Worm (Caenorhabditis elegans) whole organism, L3 larva: ENCODE results near the gene dmsr-14.

Experiments
- R02D3.7 ChIP-seq: fragments of 150-350 bp; optimal IDR thresholded peaks from 2 replicates; lab custom pipeline; 2014; ENCODE audit warnings: missing biosample characterization, missing genetic modification characterization
- ZK546.5 ChIP-seq: sonication (generic microtip); optimal IDR thresholded peaks from 2 replicates; lab custom pipeline; 2017; ENCODE audit warnings: missing biosample characterization, missing genetic modification characterization
- aly-2 ChIP-seq: fragments of 150-350 bp; optimal IDR thresholded peaks from 2 replicates; lab custom pipeline; 2014; ENCODE audit warnings: missing biosample characterization, missing genetic modification characterization
- ama-1 ChIP-seq: fragments of 150-350 bp; optimal IDR thresholded peaks from 2 replicates; lab custom pipeline; 2018
- ceh-16 ChIP-seq: sonication (generic microtip); optimal IDR thresholded peaks from 2 replicates; lab custom pipeline; 2017; ENCODE audit warnings: missing biosample characterization, missing genetic modification characterization
- ceh-28 ChIP-seq: fragments of 150-350 bp; optimal IDR thresholded peaks from 2 replicates; lab custom pipeline; 2014; ENCODE audit warnings: missing biosample characterization, missing genetic modification reagents, missing genetic modification characterization
- ceh-82 ChIP-seq: fragments of 150-350 bp; optimal IDR thresholded peaks from 2 replicates; lab custom pipeline; 2014; ENCODE audit warnings: missing biosample characterization, missing genetic modification characterization
- ceh-9 ChIP-seq: sonication (generic microtip); optimal IDR thresholded peaks from 2 replicates; lab custom pipeline; 2018; ENCODE audit warnings: missing biosample characterization, missing genetic modification characterization
- daf-12 ChIP-seq: fragments of 150-350 bp; optimal IDR thresholded peaks from 2 replicates; lab custom pipeline; 2014; ENCODE audit warnings: missing biosample characterization, missing genetic modification reagents, missing genetic modification characterization
- egl-27 ChIP-seq: sonication (generic microtip); optimal IDR thresholded peaks from 4 replicates; lab custom pipeline; 2017; ENCODE audit warnings: missing biosample characterization, missing genetic modification reagents, missing genetic modification characterization
- egl-5 ChIP-seq: fragments of 150-350 bp; optimal IDR thresholded peaks from 2 replicates; lab custom pipeline; 2017; ENCODE audit warnings: missing biosample characterization, missing genetic modification reagents, missing genetic modification characterization, inconsistent platforms
- elt-1 ChIP-seq: fragments of 150-350 bp; optimal IDR thresholded peaks from 2 replicates; lab custom pipeline; 2014; ENCODE audit warnings: missing biosample characterization, missing genetic modification characterization
- elt-2 ChIP-seq: sonication (generic microtip); optimal IDR thresholded peaks from 2 replicates; lab custom pipeline; 2016; ENCODE audit warnings: missing genetic modification reagents, mild to moderate bottlenecking, missing genetic modification characterization, missing compliant biosample characterization
- elt-3 ChIP-seq, 3 experiments: fragments of 150-350 bp in 1 of 3; sonication (generic microtip) in 2 of 3; optimal IDR thresholded peaks; 2 replicates in 2 of 3; 4 replicates in 1 of 3; lab custom pipeline; 2014 to 2017; ENCODE audit warnings: missing biosample characterization in 3 of 3, missing genetic modification characterization in 3 of 3
- fkh-10 ChIP-seq: sonication (generic microtip); optimal IDR thresholded peaks from 2 replicates; lab custom pipeline; 2017; ENCODE audit warnings: missing biosample characterization, missing genetic modification reagents, missing genetic modification characterization
- fkh-2 ChIP-seq: fragments of 150-350 bp; optimal IDR thresholded peaks from 2 replicates; lab custom pipeline; 2014; ENCODE audit warnings: missing biosample characterization, missing genetic modification reagents, missing genetic modification characterization
- fos-1 ChIP-seq: fragments of 150-350 bp; optimal IDR thresholded peaks from 2 replicates; lab custom pipeline; 2014; ENCODE audit warnings: missing biosample characterization, missing genetic modification characterization
- hmg-11 ChIP-seq: sonication (generic microtip); optimal IDR thresholded peaks from 2 replicates; lab custom pipeline; 2016; ENCODE audit warnings: missing genetic modification characterization, missing compliant biosample characterization
- jun-1 ChIP-seq: fragments of 150-350 bp; optimal IDR thresholded peaks from 2 replicates; lab custom pipeline; 2014; ENCODE audit warnings: missing biosample characterization, missing genetic modification reagents, missing genetic modification characterization
- lin-15B ChIP-seq: fragments of 150-350 bp; optimal IDR thresholded peaks from 2 replicates; lab custom pipeline; 2014; ENCODE audit warnings: missing biosample characterization, missing genetic modification characterization
- lin-39 ChIP-seq: fragments of 150-350 bp; optimal IDR thresholded peaks from 2 replicates; lab custom pipeline; 2018; ENCODE audit warnings: missing biosample characterization, missing genetic modification reagents, missing genetic modification characterization
- lsy-12 ChIP-seq: sonication (generic microtip); optimal IDR thresholded peaks from 2 replicates; lab custom pipeline; 2016; ENCODE audit warnings: mild to moderate bottlenecking, missing genetic modification characterization, missing compliant biosample characterization
- nfya-1 ChIP-seq: sonication (generic microtip); optimal IDR thresholded peaks from 2 replicates; lab custom pipeline; 2017; ENCODE audit warnings: missing genetic modification characterization, mild to moderate bottlenecking, missing compliant biosample characterization, antibody characterized with exemption, moderate library complexity; ENCODE audit not compliant: insufficient read depth
- nhr-11 ChIP-seq: fragments of 150-350 bp; optimal IDR thresholded peaks from 2 replicates; lab custom pipeline; 2014; ENCODE audit warnings: missing biosample characterization, missing genetic modification characterization
- nhr-12 ChIP-seq: fragments of 150-350 bp; optimal IDR thresholded peaks from 2 replicates; lab custom pipeline; 2014; ENCODE audit warnings: missing biosample characterization, missing genetic modification characterization
- nhr-23 ChIP-seq: fragments of 150-350 bp; optimal IDR thresholded peaks from 2 replicates; lab custom pipeline; 2014; ENCODE audit warnings: missing biosample characterization, missing genetic modification reagents, missing genetic modification characterization
- nhr-237 ChIP-seq: fragments of 150-350 bp; optimal IDR thresholded peaks from 2 replicates; lab custom pipeline; 2014; ENCODE audit warnings: missing biosample characterization, missing genetic modification characterization
- nhr-67 ChIP-seq: fragments of 150-350 bp; optimal IDR thresholded peaks from 2 replicates; lab custom pipeline; 2014; ENCODE audit warnings: missing biosample characterization, missing genetic modification characterization
- nhr-76 ChIP-seq: fragments of 150-350 bp; sonication (generic microtip); optimal IDR thresholded peaks from 5 replicates; lab custom pipeline; 2014; ENCODE audit warnings: missing biosample characterization, missing genetic modification characterization
- nhr-77 ChIP-seq: fragments of 150-350 bp; optimal IDR thresholded peaks from 2 replicates; lab custom pipeline; 2014; ENCODE audit warnings: missing biosample characterization, missing genetic modification characterization
- pha-4 ChIP-seq: fragments of 150-350 bp; optimal IDR thresholded peaks from 2 replicates; lab custom pipeline; 2014; ENCODE audit warnings: missing biosample characterization, missing genetic modification reagents, missing genetic modification characterization
- pqm-1 ChIP-seq: fragments of 150-350 bp; optimal IDR thresholded peaks from 2 replicates; lab custom pipeline; 2017; ENCODE audit warnings: missing biosample characterization, missing genetic modification characterization, inconsistent platforms
- sea-2 ChIP-seq: fragments of 150-350 bp; sonication (generic microtip); optimal IDR thresholded peaks from 4 replicates; lab custom pipeline; 2014; ENCODE audit warnings: missing biosample characterization, missing genetic modification reagents, missing genetic modification characterization
- skn-1 ChIP-seq: fragments of 150-350 bp; optimal IDR thresholded peaks from 2 replicates; lab custom pipeline; 2014; ENCODE audit warnings: missing biosample characterization, missing genetic modification characterization
- snpc-4 ChIP-seq: fragments of 150-350 bp; optimal IDR thresholded peaks from 2 replicates; lab custom pipeline; 2014; ENCODE audit warnings: missing biosample characterization, missing genetic modification characterization
- tbx-2 ChIP-seq: sonication (generic microtip); optimal IDR thresholded peaks from 2 replicates; lab custom pipeline; 2016; ENCODE audit warnings: mild to moderate bottlenecking, missing genetic modification characterization, missing compliant biosample characterization
- unc-62 ChIP-seq: fragments of 150-350 bp; sonication (generic microtip); optimal IDR thresholded peaks from 4 replicates; lab custom pipeline; 2014; ENCODE audit warnings: missing biosample characterization, missing genetic modification reagents, missing genetic modification characterization
- zag-1 ChIP-seq: fragments of 150-350 bp; optimal IDR thresholded peaks from 2 replicates; lab custom pipeline; 2014; ENCODE audit warnings: missing biosample characterization, missing genetic modification characterization
- ztf-11 ChIP-seq: fragments of 150-350 bp; optimal IDR thresholded peaks from 2 replicates; lab custom pipeline; 2014; ENCODE audit warnings: missing biosample characterization, missing genetic modification characterization

dmsr-14 gene

ce11 chrV:6829404-6829803 lies 12.3 kb upstream of the dmsr-14 start, which contains the start of gene col-141:
col-141 (plus strand) TSS chrV:6829704.
- TF ChIP-seq lin-39 (tag; lab: Kevin White, UChicago) (no peak), aly-2 (no peak), nfya-1 (tag; lab: Kevin White, UChicago) (no peak), ceh-9 (no peak), ZK546.5 (tag; lab: Kevin White, UChicago) (no peak), nhr-11 (no peak), egl-5 (no peak), tbx-2 (no peak), fkh-10 (no peak), elt-2 (no peak), R02D3.7 (tag; lab: Kevin White, UChicago) (no peak)

DNA sequence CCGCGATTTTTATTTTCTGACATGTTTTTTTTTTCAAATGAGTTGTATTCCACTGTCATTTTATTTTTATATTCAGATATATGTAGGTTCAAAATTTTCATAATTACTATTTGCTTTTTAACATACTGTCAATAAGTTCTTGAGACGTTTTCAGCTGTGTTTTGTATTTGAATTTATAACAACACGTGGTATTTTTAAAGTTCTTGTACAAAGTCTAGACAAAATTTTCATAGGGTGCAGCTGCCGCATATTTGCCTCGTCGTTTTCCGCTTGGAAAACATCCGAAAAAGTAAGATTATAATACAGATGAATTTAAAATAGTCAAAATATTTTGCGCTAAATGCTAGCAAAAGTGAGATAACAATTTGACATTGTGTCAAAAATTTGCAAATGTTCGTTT lies 11.7 kb upstream of the dmsr-14 start, which contains the start of gene dmsr-15:
dmsr-15 (minus strand) TSS at position 101 of the 400 bp plus-strand sequence.
- no peak for TF ChIP-seq unc-62 (GFP tag; lab: Kevin White, UChicago)
- no peak for TF ChIP-seq lin-15B (tag; lab: Kevin White, UChicago)
- TF ChIP-seq skn-1 (tag; lab: Kevin White, UChicago), result no peak
- no peak for TF ChIP-seq sea-2
- no peak for TF ChIP-seq egl-27 (tag; lab: Kevin White, UChicago)
- TF ChIP-seq tbx-2, result no peak
- TF ChIP-seq fkh-2 (tag; lab: Kevin White, UChicago), result no peak
- no peak for TF ChIP-seq ceh-28
- TF ChIP-seq R02D3.7 (tag; lab: Kevin White, UChicago), result no peak
- no peak for TF ChIP-seq snpc-4
- TF ChIP-seq ceh-16 (tag; lab: Kevin White, UChicago), result no peak
- TF ChIP-seq elt-1, result no peak
- TF ChIP-seq fos-1 (tag; lab: Kevin White, UChicago), result no peak
- no peak for TF ChIP-seq ZK546.5 (tag; lab: Kevin White, UChicago)
- TF ChIP-seq nhr-12, result no peak
- TF ChIP-seq pqm-1, result no peak
- TF ChIP-seq ceh-9, result no peak
- TF ChIP-seq nhr-77 (tag; lab: Kevin White, UChicago), result no peak
- no peak for TF ChIP-seq jun-1

DNA sequence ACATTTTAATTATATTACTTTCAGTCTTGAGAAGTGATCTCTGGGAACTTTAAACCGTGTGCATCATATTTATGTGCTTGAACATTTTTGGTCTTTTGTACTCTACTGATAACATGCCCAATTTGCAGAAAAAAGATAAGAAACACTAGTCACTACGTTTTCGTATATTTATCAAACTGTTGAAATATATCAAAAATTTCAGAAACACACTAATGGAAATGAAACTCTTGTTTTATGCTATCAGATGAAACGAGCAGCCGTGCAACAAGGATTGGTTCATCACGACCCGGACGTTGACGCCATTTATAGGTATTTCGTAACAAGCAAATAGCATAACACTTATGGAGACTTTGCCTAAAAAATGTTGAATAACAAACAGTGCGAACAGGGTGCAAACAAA lies 6.3 kb upstream of the dmsr-14 start:
- TF ChIP-seq ztf-11 (tag; lab: Kevin White, UChicago), result no peak
- TF ChIP-seq pqm-1, result peak; percentile 84
- peak; percentile 92 for TF ChIP-seq elt-2
- TF ChIP-seq sea-2, result no peak

- no peak for TF ChIP-seq daf-12
- TF ChIP-seq elt-3 (tag; optimal IDR thresholded peaks at IDR 0.05; lab: Kevin White, UChicago), result no peak
- TF ChIP-seq nfya-1 (tag; lab: Kevin White, UChicago), result no peak
- no peak for TF ChIP-seq lsy-12 (tag; lab: Kevin White, UChicago)
- no peak for TF ChIP-seq zag-1 (tag; lab: Kevin White, UChicago)
- no peak for TF ChIP-seq fos-1 (tag; lab: Kevin White, UChicago)
- TF ChIP-seq elt-2, result no peak
- no peak for TF ChIP-seq egl-27 (tag; lab: Kevin White, UChicago)
- no peak for TF ChIP-seq nhr-77 (tag; lab: Kevin White, UChicago)
- no peak for TF ChIP-seq nhr-237 (tag; lab: Kevin White, UChicago)
- TF ChIP-seq R02D3.7 (tag; lab: Kevin White, UChicago), result no peak
- TF ChIP-seq fkh-10, result no peak
- no peak for TF ChIP-seq ceh-16 (tag; lab: Kevin White, UChicago)
- TF ChIP-seq jun-1, result no peak
- TF ChIP-seq nhr-76 (tag; lab: Kevin White, UChicago), result no peak
- TF ChIP-seq, all 47 proteins: peak for 0
Observed at ce11 chrV:6821509-6821908, 4.4 kb upstream of the dmsr-14 start, which contains the start of gene T15B7.8. T15B7.8 (plus strand) TSS chrV:6821809.

DNA sequence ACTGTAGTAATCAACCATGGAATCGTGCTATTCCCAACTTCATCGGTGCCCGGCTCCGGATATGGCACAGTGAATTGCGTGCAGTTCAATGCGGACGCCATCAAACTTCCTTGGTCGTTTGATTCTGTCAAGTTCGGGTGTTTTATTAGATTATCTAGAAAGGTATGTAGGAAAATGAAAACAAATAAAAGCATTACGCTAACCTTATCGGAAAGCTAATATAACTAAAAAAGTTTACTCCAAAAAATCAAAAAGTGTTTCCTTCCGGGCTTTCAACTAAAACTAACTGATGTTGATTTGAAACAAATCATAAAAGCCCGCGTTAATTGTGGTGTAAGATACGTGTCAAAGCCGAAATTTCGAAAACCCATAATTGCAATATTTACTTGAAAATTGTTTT lies 2.7 kb upstream of the dmsr-14 start, which contains the start of gene dmsr-13:
dmsr-13 (minus strand) TSS at position 101 of the 400 bp plus-strand sequence.
- no peak for TF ChIP-seq ztf-11 (tag; lab: Kevin White, UChicago)
- no peak for TF ChIP-seq ceh-82 (tag; lab: Kevin White, UChicago)
- no peak for TF ChIP-seq ama-1 (lab: Kevin White, UChicago)
- TF ChIP-seq pha-4, result no peak
- TF ChIP-seq elt-1, result no peak
- no peak for TF ChIP-seq ceh-16 (tag; lab: Kevin White, UChicago)
- TF ChIP-seq snpc-4, result no peak
- TF ChIP-seq fkh-2 (tag; lab: Kevin White, UChicago), result no peak
- no peak for TF ChIP-seq hmg-11 (tag; lab: Kevin White, UChicago)
- no peak for TF ChIP-seq ceh-9
- TF ChIP-seq fos-1 (tag; lab: Kevin White, UChicago), result no peak
- no peak for TF ChIP-seq nhr-23 (tag; lab: Kevin White, UChicago)
- TF ChIP-seq ZK546.5 (tag; lab: Kevin White, UChicago), result no peak
- no peak for TF ChIP-seq nhr-67 (tag; lab: Kevin White, UChicago)
- no peak for TF ChIP-seq zag-1 (tag; lab: Kevin White, UChicago)
- no peak for TF ChIP-seq skn-1 (tag; lab: Kevin White, UChicago)
- no peak for TF ChIP-seq pqm-1
